3 fruit fly cellular contexts compared by ENCODE assay signal in the genomic region with DNA sequence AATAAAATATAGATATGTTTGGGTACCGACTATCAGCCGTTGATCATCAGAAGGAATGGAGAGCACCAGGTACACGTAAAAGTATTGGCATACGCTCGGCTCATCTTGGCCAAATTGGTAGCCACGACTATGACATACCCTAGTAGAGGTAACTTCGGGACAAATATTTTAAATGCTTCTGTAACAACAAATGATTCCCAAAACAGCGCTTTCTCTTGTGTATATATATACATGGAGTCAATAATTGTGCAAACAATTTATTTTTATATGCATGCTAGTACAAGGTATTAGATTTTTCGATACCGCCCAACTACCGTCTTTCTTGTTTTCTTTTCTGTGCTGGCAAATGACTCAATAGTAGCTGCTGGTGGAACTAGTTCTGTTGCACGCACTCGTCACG.
A peak's percentile ranks its signal among the peaks of the same experiment; 100 is the strongest.
TF ChIP-seq lines count a peak whose summit lies in the region.

No protein-coding gene starts in this region.

- no peak for TF ChIP-seq CTCF in whole organism, embryonic (GFP tag; optimal IDR thresholded peaks at IDR 0.05; lab: Kevin White, UChicago)

TF ChIP-seq in whole organism, embryonic, 481 proteins besides CTCF, POLR2A, EP300 and RAD21 (continues in another document):
- no peak for TF ChIP-seq ranshi (GFP tag; IDR thresholded peaks at IDR 0.05; lab: Robert Waterston, UW)
- TF ChIP-seq CG4617 (GFP tag; optimal IDR thresholded peaks at IDR 0.05; lab: Kevin White, UChicago; ENCODE audit: borderline replicate concordance): no peak
- peak; percentile 1 for TF ChIP-seq CG15514 (GFP tag; optimal IDR thresholded peaks at IDR 0.05; lab: Kevin White, UChicago)
- TF ChIP-seq CG1603 (tag; optimal IDR thresholded peaks at IDR 0.05; lab: Kevin White, UChicago): no peak
- TF ChIP-seq knrl (GFP tag; IDR thresholded peaks at IDR 0.05; lab: Robert Waterston, UW; ENCODE audit: partially characterized antibody): no peak
- no peak for TF ChIP-seq CG9797 (GFP tag; optimal IDR thresholded peaks at IDR 0.05; lab: Kevin White, UChicago)
- TF ChIP-seq NC2β (GFP tag; optimal IDR thresholded peaks at IDR 0.05; lab: Kevin White, UChicago): no peak
- TF ChIP-seq Blimp-1 (GFP tag; optimal IDR thresholded peaks at IDR 0.05; lab: Kevin White, UChicago): peak; percentile 16
- peak; percentile 2 for TF ChIP-seq tio (GFP tag; optimal IDR thresholded peaks at IDR 0.05; lab: Kevin White, UChicago)
- no peak for TF ChIP-seq bab2 (GFP tag; optimal IDR thresholded peaks at IDR 0.05; lab: Kevin White, UChicago)
- TF ChIP-seq row (GFP tag; IDR thresholded peaks at IDR 0.05; lab: Robert Waterston, UW): peak; percentile 38; the same call in 1 of the 3 replicates
- no peak for TF ChIP-seq zf30C (GFP tag; optimal IDR thresholded peaks at IDR 0.05; lab: Kevin White, UChicago)
- no peak for TF ChIP-seq eyg (GFP tag; optimal IDR thresholded peaks at IDR 0.05; lab: Kevin White, UChicago)
- no peak for TF ChIP-seq CG13296 (GFP tag; optimal IDR thresholded peaks at IDR 0.05; lab: Kevin White, UChicago)
- TF ChIP-seq CG8290 (GFP tag; optimal IDR thresholded peaks at IDR 0.05; lab: Kevin White, UChicago): no peak
- TF ChIP-seq CG8290 (tag; optimal IDR thresholded peaks at IDR 0.05; lab: Kevin White, UChicago): no peak
- TF ChIP-seq Hmx (GFP tag; optimal IDR thresholded peaks at IDR 0.05; lab: Kevin White, UChicago): no peak
- no peak for TF ChIP-seq sens-2 (GFP tag; IDR thresholded peaks at IDR 0.05; lab: Robert Waterston, UW)
- no peak for TF ChIP-seq klu (GFP tag; IDR thresholded peaks at IDR 0.05; lab: Robert Waterston, UW)
- TF ChIP-seq CG11456 (GFP tag; IDR thresholded peaks at IDR 0.05; lab: Robert Waterston, UW): no peak
- no peak for TF ChIP-seq CG2120 (GFP tag; optimal IDR thresholded peaks at IDR 0.05; lab: Kevin White, UChicago)
- peak; percentile 63; the same call in 1 of the 2 replicates for TF ChIP-seq Xrp1 (GFP tag; IDR thresholded peaks at IDR 0.05; lab: Robert Waterston, UW)
- no peak for TF ChIP-seq Stat92E (GFP tag; optimal IDR thresholded peaks at IDR 0.05; lab: Kevin White, UChicago)
- TF ChIP-seq jumu (GFP tag; optimal IDR thresholded peaks at IDR 0.05; lab: Kevin White, UChicago): no peak
- peak; percentile 16 for TF ChIP-seq phol (tag; optimal IDR thresholded peaks at IDR 0.05; lab: Kevin White, UChicago)
- TF ChIP-seq CG1233 (GFP tag; optimal IDR thresholded peaks at IDR 0.05; lab: Kevin White, UChicago): no peak
- TF ChIP-seq zfh1 (GFP tag; IDR thresholded peaks at IDR 0.05; lab: Robert Waterston, UW): peak; percentile 70; the same call in 2 of the 3 replicates
- peak; percentile 37; the same call in 1 of the 3 replicates for TF ChIP-seq dysf (GFP tag; IDR thresholded peaks at IDR 0.05; lab: Robert Waterston, UW)
- TF ChIP-seq aop (GFP tag; IDR thresholded peaks at IDR 0.05; lab: Robert Waterston, UW): no peak

TF ChIP-seq in whole organism, prepupa, 60 proteins besides CTCF, POLR2A, EP300 and RAD21 (continues in another document):
- peak; percentile 80 for TF ChIP-seq Gug (GFP tag; IDR thresholded peaks at IDR 0.05; lab: Robert Waterston, UW)
- TF ChIP-seq Ets21C (GFP tag; optimal IDR thresholded peaks at IDR 0.05; lab: Kevin White, UChicago): no peak
- TF ChIP-seq CG31627 (GFP tag; optimal IDR thresholded peaks at IDR 0.05; lab: Kevin White, UChicago): peak; percentile 2
- peak; percentile 77 for TF ChIP-seq CG10631 (GFP tag; optimal IDR thresholded peaks at IDR 0.05; lab: Kevin White, UChicago)
- no peak for TF ChIP-seq fkh (GFP tag; optimal IDR thresholded peaks at IDR 0.05; lab: Kevin White, UChicago)
- TF ChIP-seq spab (GFP tag; optimal IDR thresholded peaks at IDR 0.05; lab: Kevin White, UChicago): no peak
- no peak for TF ChIP-seq lz (GFP tag; optimal IDR thresholded peaks at IDR 0.05; lab: Kevin White, UChicago)
- TF ChIP-seq Smox (GFP tag; optimal IDR thresholded peaks at IDR 0.05; lab: Kevin White, UChicago): no peak
- no peak for TF ChIP-seq fd85E (GFP tag; optimal IDR thresholded peaks at IDR 0.05; lab: Kevin White, UChicago)
- peak; percentile 77 for TF ChIP-seq CG6276 (GFP tag; optimal IDR thresholded peaks at IDR 0.05; lab: Kevin White, UChicago)
- no peak for TF ChIP-seq CG6808 (GFP tag; optimal IDR thresholded peaks at IDR 0.05; lab: Kevin White, UChicago)
- peak; percentile 31 for TF ChIP-seq Met (GFP tag; optimal IDR thresholded peaks at IDR 0.05; lab: Kevin White, UChicago)
- peak; percentile 45 for TF ChIP-seq CG3032 (tag; optimal IDR thresholded peaks at IDR 0.05; lab: Kevin White, UChicago)
- TF ChIP-seq CG8119 (GFP tag; IDR thresholded peaks at IDR 0.05; lab: Robert Waterston, UW): peak; percentile 89
- peak; percentile 72 for TF ChIP-seq pdm3 (GFP tag; optimal IDR thresholded peaks at IDR 0.05; lab: Kevin White, UChicago)
- TF ChIP-seq net (GFP tag; optimal IDR thresholded peaks at IDR 0.05; lab: Kevin White, UChicago): peak; percentile 65
- no peak for TF ChIP-seq CG1621 (tag; optimal IDR thresholded peaks at IDR 0.05; lab: Kevin White, UChicago)
- TF ChIP-seq CG6163 (GFP tag; IDR thresholded peaks at IDR 0.05; lab: Robert Waterston, UW): peak; percentile 78
- TF ChIP-seq esn (GFP tag; optimal IDR thresholded peaks at IDR 0.05; lab: Kevin White, UChicago): peak; percentile 9
- TF ChIP-seq salr (GFP tag; optimal IDR thresholded peaks at IDR 0.05; lab: Kevin White, UChicago): peak in 1 of 2 experiments; percentile 75
- TF ChIP-seq dsx (GFP tag; optimal IDR thresholded peaks at IDR 0.05; lab: Kevin White, UChicago; ENCODE audit: poor library complexity, severe bottlenecking): no peak
- TF ChIP-seq topi (GFP tag; optimal IDR thresholded peaks at IDR 0.05; lab: Kevin White, UChicago): peak; percentile 9
- peak; percentile 19 for TF ChIP-seq fd59A (GFP tag; optimal IDR thresholded peaks at IDR 0.05; lab: Kevin White, UChicago)
- no peak for TF ChIP-seq svp (GFP tag; lab: Kevin White, UChicago)
- TF ChIP-seq Sox14 (GFP tag; optimal IDR thresholded peaks at IDR 0.05; lab: Kevin White, UChicago): peak; percentile 80
- TF ChIP-seq CG8319 (GFP tag; optimal IDR thresholded peaks at IDR 0.05; lab: Kevin White, UChicago): no peak
- TF ChIP-seq Eip75B (GFP tag; optimal IDR thresholded peaks at IDR 0.05; lab: Kevin White, UChicago): peak; percentile 70
- TF ChIP-seq Ets96B (tag; optimal IDR thresholded peaks at IDR 0.05; lab: Kevin White, UChicago): peak; percentile 42
- TF ChIP-seq CG9139 (GFP tag; optimal IDR thresholded peaks at IDR 0.05; lab: Kevin White, UChicago): no peak
- TF ChIP-seq eg (GFP tag; IDR thresholded peaks at IDR 0.05; lab: Robert Waterston, UW): peak; percentile 90
- peak; percentile 89 for TF ChIP-seq CG32006 (GFP tag; optimal IDR thresholded peaks at IDR 0.05; lab: Kevin White, UChicago)

TF ChIP-seq in whole organism, pupa, 21 proteins besides CTCF, POLR2A, EP300 and RAD21:
- peak; percentile 62 for TF ChIP-seq CG9948 (tag; optimal IDR thresholded peaks at IDR 0.05; lab: Kevin White, UChicago)
- peak; percentile 59; the same call in 1 of the 2 replicates for TF ChIP-seq rn (GFP tag; IDR thresholded peaks at IDR 0.05; lab: Robert Waterston, UW)
- peak; percentile 77 for TF ChIP-seq Pif1B (GFP tag; optimal IDR thresholded peaks at IDR 0.05; lab: Kevin White, UChicago)
- TF ChIP-seq D1 (tag; optimal IDR thresholded peaks at IDR 0.05; lab: Kevin White, UChicago): no peak
- no peak for TF ChIP-seq gl (tag; optimal IDR thresholded peaks at IDR 0.05; lab: Kevin White, UChicago)
- peak; percentile 93 for TF ChIP-seq CG14655 (GFP tag; optimal IDR thresholded peaks at IDR 0.05; lab: Kevin White, UChicago)
- TF ChIP-seq CG13204 (GFP tag; optimal IDR thresholded peaks at IDR 0.05; lab: Kevin White, UChicago): no peak
- TF ChIP-seq CG32121 (GFP tag; IDR thresholded peaks at IDR 0.05; lab: Robert Waterston, UW): peak; percentile 78
- TF ChIP-seq Pif1A (GFP tag; optimal IDR thresholded peaks at IDR 0.05; lab: Kevin White, UChicago): peak; percentile 82
- TF ChIP-seq CG15710 (tag; optimal IDR thresholded peaks at IDR 0.05; lab: Kevin White, UChicago): peak; percentile 22
- peak; percentile 87 for TF ChIP-seq Ets98B (GFP tag; IDR thresholded peaks at IDR 0.05; lab: Robert Waterston, UW)
- peak; percentile 93 for TF ChIP-seq CG8301 (tag; optimal IDR thresholded peaks at IDR 0.05; lab: Kevin White, UChicago)
- TF ChIP-seq fd96Ca (GFP tag; IDR thresholded peaks at IDR 0.05; lab: Robert Waterston, UW): peak; percentile 88
- peak; percentile 73 for TF ChIP-seq CG12605 (GFP tag; IDR thresholded peaks at IDR 0.05; lab: Robert Waterston, UW)
- TF ChIP-seq CG8159 (tag; optimal IDR thresholded peaks at IDR 0.05; lab: Kevin White, UChicago): peak; percentile 36
- TF ChIP-seq CG4496 (GFP tag; IDR thresholded peaks at IDR 0.05; lab: Robert Waterston, UW): peak; percentile 92
- TF ChIP-seq CG34367 (tag; optimal IDR thresholded peaks at IDR 0.05; lab: Kevin White, UChicago): peak; percentile 30
- no peak for TF ChIP-seq Snoo (tag; optimal IDR thresholded peaks at IDR 0.05; lab: Kevin White, UChicago)
- no peak for TF ChIP-seq EcR (GFP tag; optimal IDR thresholded peaks at IDR 0.05; lab: Kevin White, UChicago)
- peak; percentile 45 for TF ChIP-seq CG17806 (tag; optimal IDR thresholded peaks at IDR 0.05; lab: Kevin White, UChicago)
- peak; percentile 30; the same call in 1 of the 2 replicates for TF ChIP-seq CG10348 (GFP tag; IDR thresholded peaks at IDR 0.05; lab: Robert Waterston, UW)

Comparison
In these comparisons a context has a peak if more than half of its experiments do, and no peak if none do; other contexts are left out.
1. Of the 7 proteins assayed by ChIP-seq in both whole organism, embryonic and whole organism, prepupa: peak only in whole organism, embryonic: Blimp-1; only in whole organism, prepupa: CG16779, Gug and Lpt; in both: none; in neither: 3.